Worm (Caenorhabditis elegans): ENCODE results near the gene fbxc-27.

fbxc-27 gene

DNA sequence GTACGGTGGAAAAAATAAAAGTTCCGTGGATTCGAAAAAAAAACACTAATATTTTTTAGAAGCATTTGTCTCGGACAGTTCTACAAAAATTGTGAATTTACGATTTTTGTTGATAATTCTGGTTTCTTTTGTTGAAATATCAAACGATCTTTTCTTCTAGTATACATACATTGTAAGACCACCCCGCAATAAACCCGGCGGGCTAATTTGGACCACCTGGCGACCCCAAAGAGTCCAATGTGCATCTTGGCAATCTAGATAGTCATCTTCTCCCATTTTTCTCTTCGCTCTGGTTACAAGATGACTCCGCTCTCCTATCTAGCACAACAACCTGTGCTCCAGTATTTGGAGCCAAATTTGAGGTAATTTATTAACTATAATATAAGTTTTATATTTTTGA is 6.2 kb downstream of the fbxc-27 start, which contains the start of gene fbxc-29:
Gene fbxc-29, plus strand, starts transcription at position 301 of the 400 bp plus-strand sequence.
- TF ChIP-seq ceh-43 (GFP tag; optimal IDR thresholded peaks at IDR 0.05) (no peak), pha-4 (tag; optimal IDR thresholded peaks at IDR 0.05) (no peak), nhr-28 (tag; optimal IDR thresholded peaks at IDR 0.05) (no peak), ceh-39 (tag; optimal IDR thresholded peaks at IDR 0.05) (no peak), ham-2 (GFP tag; optimal IDR thresholded peaks at IDR 0.05) (no peak), unc-62 (GFP tag; optimal IDR thresholded peaks at IDR 0.05) (no peak), nhr-12 (tag; optimal IDR thresholded peaks at IDR 0.05) (no peak), mab-5 (tag; optimal IDR thresholded peaks at IDR 0.05) (no peak), cnd-1 (tag; optimal IDR thresholded peaks at IDR 0.05) (no peak), ceh-83 (GFP tag; optimal IDR thresholded peaks at IDR 0.05) (no peak), mls-2 (tag; optimal IDR thresholded peaks at IDR 0.05) (no peak), lin-13 (tag; optimal IDR thresholded peaks at IDR 0.05) (no peak), bed-3 (GFP tag; optimal IDR thresholded peaks at IDR 0.05) (no peak), hlh-1 (tag; optimal IDR thresholded peaks at IDR 0.05) (no peak), elt-3 (tag; optimal IDR thresholded peaks at IDR 0.05) (no peak)

DNA sequence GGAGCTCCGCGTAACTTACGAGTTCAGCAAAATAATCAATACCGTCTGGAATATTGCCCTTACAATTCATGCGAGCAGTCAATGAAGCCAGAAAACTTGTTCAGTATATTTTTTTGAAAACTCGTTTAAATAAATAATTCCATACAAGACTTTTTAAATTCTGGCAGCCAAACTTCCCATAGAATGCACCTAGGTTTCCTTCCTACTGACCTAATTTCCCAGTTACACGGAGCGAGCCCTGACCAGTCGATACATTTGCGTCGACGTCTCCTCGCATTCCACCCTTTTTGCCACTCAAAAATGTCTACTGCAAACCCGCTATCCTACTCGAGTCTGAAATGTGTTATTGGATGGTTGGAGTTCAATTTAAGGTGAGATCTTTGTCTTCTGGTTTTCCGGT is 7.8 kb downstream of the fbxc-27 start, which contains the start of gene fbxc-30:
Gene fbxc-30, plus strand, starts transcription at position 301 of the 400 bp plus-strand sequence.
- TF ChIP-seq M03D4.4 (tag; optimal IDR thresholded peaks at IDR 0.05) = no peak
- no peak for TF ChIP-seq mls-2 (tag; optimal IDR thresholded peaks at IDR 0.05)
- no peak for TF ChIP-seq lin-13 (tag; optimal IDR thresholded peaks at IDR 0.05)
- no peak for TF ChIP-seq lsy-2 (tag; optimal IDR thresholded peaks at IDR 0.05)
- TF ChIP-seq ceh-43 (GFP tag; optimal IDR thresholded peaks at IDR 0.05) = no peak
- TF ChIP-seq flh-1 (GFP tag; optimal IDR thresholded peaks at IDR 0.05) = no peak
- TF ChIP-seq cnd-1 (tag; optimal IDR thresholded peaks at IDR 0.05) = no peak
- TF ChIP-seq unc-62 (GFP tag; optimal IDR thresholded peaks at IDR 0.05) = no peak
- TF ChIP-seq pha-4 (tag; optimal IDR thresholded peaks at IDR 0.05) = no peak
- no peak for TF ChIP-seq elt-1 (tag; optimal IDR thresholded peaks at IDR 0.05; ENCODE audit: borderline replicate concordance, insufficient read depth)
- no peak for TF ChIP-seq hlh-1 (tag; optimal IDR thresholded peaks at IDR 0.05)
- TF ChIP-seq lin-32 (GFP tag; optimal IDR thresholded peaks at IDR 0.05) = no peak
- TF ChIP-seq ztf-11 (tag; optimal IDR thresholded peaks at IDR 0.05) = no peak
- no peak for TF ChIP-seq ceh-83 (GFP tag; optimal IDR thresholded peaks at IDR 0.05)
- TF ChIP-seq sem-2 (GFP tag; optimal IDR thresholded peaks at IDR 0.05) = no peak
- no peak for TF ChIP-seq mep-1 (tag; optimal IDR thresholded peaks at IDR 0.05)
- no peak for TF ChIP-seq bed-3 (GFP tag; optimal IDR thresholded peaks at IDR 0.05)

DNA sequence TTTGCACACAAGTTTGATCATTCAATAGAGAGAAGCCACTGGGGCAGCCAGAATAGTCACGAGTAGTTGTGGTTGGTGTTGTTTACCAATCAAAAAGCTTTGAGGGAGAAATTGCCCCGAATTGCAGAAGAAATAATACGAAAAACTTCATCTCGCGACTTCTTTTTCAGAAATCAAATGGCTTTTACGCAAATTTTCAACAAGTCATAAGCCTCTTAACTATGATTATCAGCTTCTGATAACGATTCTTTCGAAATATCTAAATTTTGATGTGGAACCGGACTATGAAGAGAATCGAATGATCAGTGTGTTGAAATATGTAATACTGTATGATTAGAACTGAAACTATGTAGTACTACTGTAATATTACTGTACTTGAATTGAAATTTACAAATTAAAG is 10.8 kb downstream of the fbxc-27 start:
- TF ChIP-seq blmp-1 (tag; optimal IDR thresholded peaks at IDR 0.05) = no peak
- TF ChIP-seq lsy-2 (tag; optimal IDR thresholded peaks at IDR 0.05) = no peak
- TF ChIP-seq unc-39 (tag; optimal IDR thresholded peaks at IDR 0.05) = no peak
- TF ChIP-seq bed-3 (GFP tag; optimal IDR thresholded peaks at IDR 0.05) = no peak
- TF ChIP-seq ces-1 (GFP tag; optimal IDR thresholded peaks at IDR 0.05) = no peak
- no peak for TF ChIP-seq hlh-1 (tag; optimal IDR thresholded peaks at IDR 0.05)
- TF ChIP-seq ztf-11 (tag; optimal IDR thresholded peaks at IDR 0.05) = no peak
- no peak for TF ChIP-seq mep-1 (tag; optimal IDR thresholded peaks at IDR 0.05)
- no peak for TF ChIP-seq nhr-12 (tag; optimal IDR thresholded peaks at IDR 0.05)
- TF ChIP-seq snpc-4 (tag; optimal IDR thresholded peaks at IDR 0.05) = no peak
- TF ChIP-seq sem-2 (GFP tag; optimal IDR thresholded peaks at IDR 0.05) = no peak
- TF ChIP-seq mab-5 (tag; optimal IDR thresholded peaks at IDR 0.05) = no peak
- TF ChIP-seq ceh-39 (tag; optimal IDR thresholded peaks at IDR 0.05) = no peak
- no peak for TF ChIP-seq nhr-2 (tag; optimal IDR thresholded peaks at IDR 0.05)
- TF ChIP-seq flh-1 (GFP tag; optimal IDR thresholded peaks at IDR 0.05) = no peak
- TF ChIP-seq unc-120 (tag; optimal IDR thresholded peaks at IDR 0.05; ENCODE audit: poor library complexity, severe bottlenecking) = no peak
- TF ChIP-seq nhr-28 (tag; optimal IDR thresholded peaks at IDR 0.05) = no peak
- TF ChIP-seq lin-13 (tag; optimal IDR thresholded peaks at IDR 0.05) = no peak
- TF ChIP-seq elt-3 (tag; optimal IDR thresholded peaks at IDR 0.05) = no peak
- no peak for TF ChIP-seq nhr-237 (tag; optimal IDR thresholded peaks at IDR 0.05)

DNA sequence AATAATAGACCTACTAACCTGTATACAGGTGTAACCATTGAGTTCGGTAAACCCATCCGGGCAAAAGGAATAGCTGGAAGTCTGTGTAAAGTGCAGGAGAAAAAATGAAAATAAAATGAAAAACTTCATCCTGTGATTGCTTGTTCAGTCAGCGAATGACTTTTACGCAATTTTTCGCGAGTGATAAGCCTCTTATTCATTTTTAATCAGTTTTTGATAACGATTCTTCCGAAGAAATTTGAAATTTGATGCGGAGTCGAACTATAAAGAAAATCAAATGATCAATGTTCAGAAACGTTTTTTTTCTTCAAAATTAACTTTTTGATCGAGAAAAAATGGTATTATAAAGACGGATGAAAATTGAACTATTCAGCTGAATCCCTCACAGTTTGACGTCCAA is 13.2 kb downstream of the fbxc-27 start:
- TF ChIP-seq lin-13 (tag; optimal IDR thresholded peaks at IDR 0.05) = no peak
- TF ChIP-seq nhr-237 (tag; optimal IDR thresholded peaks at IDR 0.05) = no peak
- TF ChIP-seq mep-1 (tag; optimal IDR thresholded peaks at IDR 0.05) = no peak
- no peak for TF ChIP-seq sptf-1 (tag; optimal IDR thresholded peaks at IDR 0.05)
- TF ChIP-seq sem-2 (GFP tag; optimal IDR thresholded peaks at IDR 0.05) = no peak
- TF ChIP-seq flh-1 (GFP tag; optimal IDR thresholded peaks at IDR 0.05) = no peak

DNA sequence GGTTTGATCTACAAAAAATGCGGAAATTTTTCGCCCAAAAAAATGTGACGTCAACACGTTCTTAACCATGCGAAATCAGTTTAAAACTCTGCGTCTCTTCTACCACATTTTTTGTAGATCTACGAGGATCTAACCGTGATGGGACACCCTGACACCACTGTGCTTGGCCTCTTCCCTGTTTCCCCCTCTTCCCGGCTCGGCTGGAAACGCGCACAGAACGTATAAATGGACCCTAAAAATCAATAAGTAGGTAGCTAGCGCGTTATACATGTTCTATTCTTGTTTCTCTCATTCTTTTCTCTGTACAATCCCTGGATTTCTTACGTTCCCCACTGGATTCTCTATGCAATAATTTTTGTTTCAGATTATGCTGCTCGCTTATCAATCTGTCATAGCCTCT is 14.0 kb downstream of the fbxc-27 start, which contains the start of gene fbxc-28:
Gene fbxc-28, plus strand, starts transcription at position 301 of the 400 bp plus-strand sequence.
- TF ChIP-seq ceh-39 (tag; optimal IDR thresholded peaks at IDR 0.05) = no peak
- TF ChIP-seq nhr-76 (tag; optimal IDR thresholded peaks at IDR 0.05) = no peak
- no peak for TF ChIP-seq unc-39 (tag; optimal IDR thresholded peaks at IDR 0.05)
- no peak for TF ChIP-seq nhr-237 (tag; optimal IDR thresholded peaks at IDR 0.05)
- no peak for TF ChIP-seq nhr-12 (tag; optimal IDR thresholded peaks at IDR 0.05)
- no peak for TF ChIP-seq ceh-43 (GFP tag; optimal IDR thresholded peaks at IDR 0.05)
- TF ChIP-seq zip-8 (tag; optimal IDR thresholded peaks at IDR 0.05) = no peak
- TF ChIP-seq nhr-28 (tag; optimal IDR thresholded peaks at IDR 0.05) = no peak
- TF ChIP-seq sptf-1 (tag; optimal IDR thresholded peaks at IDR 0.05) = no peak
- TF ChIP-seq mep-1 (tag; optimal IDR thresholded peaks at IDR 0.05) = no peak
- TF ChIP-seq lsy-2 (tag; optimal IDR thresholded peaks at IDR 0.05) = no peak
- no peak for TF ChIP-seq ceh-83 (GFP tag; optimal IDR thresholded peaks at IDR 0.05)
- TF ChIP-seq ztf-11 (tag; optimal IDR thresholded peaks at IDR 0.05) = no peak

Data from whole organism, mixed stage, embryonic.